Fruit fly (Drosophila melanogaster) whole organism, wandering third instar larva: ENCODE results near the gene phol.
A peak's percentile ranks its signal among the peaks of the same experiment; 100 is the strongest.

Experiments
- Abd-B ChIP-seq: fragments of >200 bp; optimal IDR thresholded peaks from 2 replicates; lab custom pipeline; 2017; ENCODE audit warnings: missing biosample characterization, missing genetic modification characterization
- CG32264 ChIP-seq: fragments of 200-800 bp; sonication (Bioruptor generic); optimal IDR thresholded peaks from 2 replicates; lab custom pipeline; 2016; ENCODE audit warnings: missing biosample characterization, missing genetic modification characterization
- CG9705 ChIP-seq: fragments of 200-800 bp; sonication (Bioruptor generic); optimal IDR thresholded peaks from 2 replicates; lab custom pipeline; 2018; ENCODE audit warnings: missing biosample characterization, mild to moderate bottlenecking, missing genetic modification characterization
- CrebA ChIP-seq: fragments of 200-800 bp; sonication (Bioruptor generic); optimal IDR thresholded peaks from 2 replicates; lab custom pipeline; 2016; ENCODE audit warnings: missing biosample characterization, mild to moderate bottlenecking, missing genetic modification characterization, borderline replicate concordance
- Dfd ChIP-seq: fragments of >200 bp; optimal IDR thresholded peaks from 2 replicates; lab custom pipeline; 2017; ENCODE audit warnings: missing biosample characterization, missing genetic modification characterization
- Dif ChIP-seq: fragments of 200-275, 200-300 bp; sonication (Bioruptor generic); optimal IDR thresholded peaks from 2 replicates; lab custom pipeline; 2018; ENCODE audit warnings: missing biosample characterization, missing genetic modification characterization; ENCODE audit not compliant: partially characterized antibody
- GATAd ChIP-seq: sonication (Bioruptor generic); optimal IDR thresholded peaks from 2 replicates; lab custom pipeline; 2016; ENCODE audit warnings: missing biosample characterization, missing genetic modification characterization
- HLH106 ChIP-seq: fragments of 200-800 bp; optimal IDR thresholded peaks from 3 replicates; lab custom pipeline; 2019; ENCODE audit warnings: missing biosample characterization, mild to moderate bottlenecking, missing genetic modification characterization, moderate library complexity
- Hnf4 ChIP-seq: fragments of 200-800 bp; sonication (Bioruptor generic); optimal IDR thresholded peaks from 2 replicates; lab custom pipeline; 2016; ENCODE audit warnings: missing biosample characterization, mild to moderate bottlenecking, missing genetic modification characterization
- Hr78 ChIP-seq: fragments of >200 bp; optimal IDR thresholded peaks from 2 replicates; lab custom pipeline; 2017; ENCODE audit warnings: missing biosample characterization, missing genetic modification characterization
- Jra ChIP-seq: sonication (Bioruptor generic); optimal IDR thresholded peaks from 2 replicates; lab custom pipeline; 2016; ENCODE audit warnings: missing biosample characterization, missing genetic modification characterization
- Mio ChIP-seq: sonication (Bioruptor generic); optimal IDR thresholded peaks from 2 replicates; lab custom pipeline; 2016; ENCODE audit warnings: missing biosample characterization, missing genetic modification characterization
- Myc ChIP-seq: fragments of >200 bp; optimal IDR thresholded peaks from 2 replicates; lab custom pipeline; 2017
- N ChIP-seq: fragments of >200 bp; optimal IDR thresholded peaks from 2 replicates; lab custom pipeline; 2018; ENCODE audit warnings: missing biosample characterization, missing external identifiers, missing genetic modification characterization
- OdsH ChIP-seq: fragments of 200-800 bp; sonication (Bioruptor generic); optimal IDR thresholded peaks from 2 replicates; lab custom pipeline; 2016; ENCODE audit warnings: missing biosample characterization, mild to moderate bottlenecking, missing genetic modification characterization
- Rel ChIP-seq, 2 experiments: fragments of 200-800 bp; sonication (Bioruptor generic) in 1 of 2; optimal IDR thresholded peaks; 2 replicates in 1 of 2; 3 replicates in 1 of 2; lab custom pipeline; 2016 to 2019; ENCODE audit warnings: mild to moderate bottlenecking in 2 of 2, missing biosample characterization in 2 of 2, missing genetic modification characterization in 2 of 2, moderate library complexity in 1 of 2
- Sp1 ChIP-seq: fragments of 200-800 bp; sonication (Bioruptor generic); optimal IDR thresholded peaks from 3 replicates; lab custom pipeline; 2019; ENCODE audit warnings: missing biosample characterization, mild to moderate bottlenecking, missing genetic modification characterization, moderate library complexity
- Vsx2 ChIP-seq: fragments of 200-300, 225-300 bp; sonication (Bioruptor generic); optimal IDR thresholded peaks from 2 replicates; lab custom pipeline; 2018; ENCODE audit warnings: missing biosample characterization, missing genetic modification characterization; ENCODE audit not compliant: partially characterized antibody
- br ChIP-seq: fragments of 200-800 bp; sonication (Bioruptor generic); optimal IDR thresholded peaks from 2 replicates; lab custom pipeline; 2016; ENCODE audit warnings: missing biosample characterization, missing genetic modification characterization
- brk ChIP-seq: fragments of 200-800 bp; sonication (Bioruptor generic); optimal IDR thresholded peaks from 2 replicates; lab custom pipeline; 2016; ENCODE audit warnings: missing biosample characterization, mild to moderate bottlenecking, missing genetic modification characterization
- dl ChIP-seq, 2 experiments: fragments of 175-275, 200-275 bp in 1 of 2; fragments of 200-275 bp in 1 of 2; sonication (Bioruptor generic); optimal IDR thresholded peaks; lab custom pipeline; 2018; ENCODE audit warnings: mild to moderate bottlenecking in 2 of 2, missing biosample characterization in 2 of 2, missing genetic modification characterization in 2 of 2, moderate library complexity in 2 of 2; ENCODE audit not compliant: partially characterized antibody in 2 of 2, insufficient read depth in 1 of 2
- dmrt93B ChIP-seq: fragments of 200-800 bp; sonication (Bioruptor generic); optimal IDR thresholded peaks from 2 replicates; lab custom pipeline; 2018; ENCODE audit warnings: missing biosample characterization, mild to moderate bottlenecking, missing genetic modification characterization
- dsf ChIP-seq: sonication (Bioruptor generic); optimal IDR thresholded peaks from 2 replicates; lab custom pipeline; 2016; ENCODE audit warnings: missing biosample characterization, missing genetic modification characterization, borderline replicate concordance
- ey ChIP-seq: fragments of 200-800 bp; sonication (Bioruptor generic); optimal IDR thresholded peaks from 2 replicates; lab custom pipeline; 2016; ENCODE audit warnings: missing biosample characterization, missing genetic modification characterization
- foxo ChIP-seq, 2 experiments: fragments of 200-800 bp; sonication (Bioruptor generic); optimal IDR thresholded peaks; 2 replicates in 1 of 2; 3 replicates in 1 of 2; lab custom pipeline; 2016 to 2017; ENCODE audit warnings: missing biosample characterization in 2 of 2, missing genetic modification characterization in 2 of 2
- fru ChIP-seq: fragments of 200-800 bp; sonication (Bioruptor generic); optimal IDR thresholded peaks from 3 replicates; lab custom pipeline; 2016; ENCODE audit warnings: missing biosample characterization, mild to moderate bottlenecking, missing genetic modification characterization
- h ChIP-seq: fragments of 200-800 bp; sonication (Bioruptor generic); optimal IDR thresholded peaks from 3 replicates; lab custom pipeline; 2016; ENCODE audit warnings: missing biosample characterization, mild to moderate bottlenecking, missing genetic modification characterization
- jim ChIP-seq: fragments of 175-275, 200-325 bp; sonication (Bioruptor generic); optimal IDR thresholded peaks from 2 replicates; lab custom pipeline; 2016; ENCODE audit warnings: missing biosample characterization, mild to moderate bottlenecking, missing genetic modification characterization
- lola ChIP-seq: fragments of >200 bp; optimal IDR thresholded peaks from 2 replicates; lab custom pipeline; 2017; ENCODE audit warnings: missing biosample characterization, missing genetic modification characterization
- pan ChIP-seq: fragments of >200 bp; optimal IDR thresholded peaks from 2 replicates; lab custom pipeline; 2017
- psq ChIP-seq: fragments of 200-800 bp; sonication (Bioruptor generic); optimal IDR thresholded peaks from 3 replicates; lab custom pipeline; 2017; ENCODE audit warnings: missing biosample characterization, mild to moderate bottlenecking, missing genetic modification characterization, moderate library complexity
- rgr ChIP-seq: fragments of 200-800 bp; sonication (Bioruptor generic); optimal IDR thresholded peaks from 3 replicates; lab custom pipeline; 2016; ENCODE audit warnings: missing biosample characterization, mild to moderate bottlenecking, missing genetic modification characterization
- sage ChIP-seq: fragments of 200-800 bp; sonication (Bioruptor generic); optimal IDR thresholded peaks from 2 replicates; lab custom pipeline; 2016; ENCODE audit warnings: missing biosample characterization, mild to moderate bottlenecking, missing genetic modification characterization
- sv ChIP-seq: fragments of 200-800 bp; sonication (Bioruptor generic); optimal IDR thresholded peaks from 3 replicates; lab custom pipeline; 2016; ENCODE audit warnings: missing biosample characterization, missing genetic modification characterization
- tai ChIP-seq: sonication (Bioruptor generic); optimal IDR thresholded peaks from 2 replicates; lab custom pipeline; 2016; ENCODE audit warnings: missing biosample characterization, missing genetic modification characterization
- usp ChIP-seq: fragments of >200 bp; optimal IDR thresholded peaks from 2 replicates; lab custom pipeline; 2017; ENCODE audit warnings: missing biosample characterization, missing genetic modification characterization
- woc ChIP-seq: sonication (Bioruptor generic); optimal IDR thresholded peaks from 2 replicates; lab custom pipeline; 2016; ENCODE audit warnings: missing biosample characterization, mild to moderate bottlenecking, missing genetic modification characterization

Gene phol

DNA sequence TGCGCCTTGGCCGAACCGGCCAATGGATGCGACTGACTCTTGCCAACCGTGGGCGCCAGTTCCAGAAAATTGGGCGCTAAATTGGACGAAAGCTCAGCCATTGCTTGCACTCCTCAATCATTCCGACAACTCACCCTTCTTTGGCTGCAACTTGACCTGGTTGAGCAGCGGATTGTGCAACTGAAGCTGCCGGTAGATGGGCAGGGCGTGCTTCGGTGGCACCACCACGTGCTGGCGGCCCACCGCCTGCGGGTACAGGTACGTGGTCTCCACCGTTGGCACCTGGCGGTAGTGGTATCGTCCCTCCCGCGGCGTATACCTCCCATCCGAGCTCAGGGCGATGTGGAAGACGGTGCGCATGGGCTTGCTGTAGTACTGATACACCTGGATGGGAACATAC is 34.4 kb upstream of the phol start:
- no peak for TF ChIP-seq CG32264 (GFP tag; lab: Kevin White, UChicago)
- no peak for TF ChIP-seq woc (GFP tag; lab: Kevin White, UChicago)
- TF ChIP-seq psq: no peak
- TF ChIP-seq br (GFP tag; lab: Kevin White, UChicago): no peak
- no peak for TF ChIP-seq jim (GFP tag; lab: Kevin White, UChicago)
- no peak for TF ChIP-seq GATAd (GFP tag; lab: Kevin White, UChicago)
- TF ChIP-seq CG9705 (GFP tag; lab: Kevin White, UChicago): no peak
- no peak for TF ChIP-seq Dfd (GFP tag; lab: Kevin White, UChicago)
- TF ChIP-seq brk: no peak
- no peak for TF ChIP-seq Hnf4 (GFP tag; lab: Kevin White, UChicago)
- TF ChIP-seq Sp1 (GFP tag; lab: Kevin White, UChicago): no peak
- TF ChIP-seq N (GFP tag; lab: Kevin White, UChicago): no peak
- no peak for TF ChIP-seq foxo (GFP tag; optimal IDR thresholded peaks at IDR 0.05; lab: Kevin White, UChicago)
- no peak for TF ChIP-seq Hr78 (GFP tag; lab: Kevin White, UChicago)
- no peak for TF ChIP-seq Mio (GFP tag; lab: Kevin White, UChicago)
- TF ChIP-seq, all 38 proteins: peak for 0

DNA sequence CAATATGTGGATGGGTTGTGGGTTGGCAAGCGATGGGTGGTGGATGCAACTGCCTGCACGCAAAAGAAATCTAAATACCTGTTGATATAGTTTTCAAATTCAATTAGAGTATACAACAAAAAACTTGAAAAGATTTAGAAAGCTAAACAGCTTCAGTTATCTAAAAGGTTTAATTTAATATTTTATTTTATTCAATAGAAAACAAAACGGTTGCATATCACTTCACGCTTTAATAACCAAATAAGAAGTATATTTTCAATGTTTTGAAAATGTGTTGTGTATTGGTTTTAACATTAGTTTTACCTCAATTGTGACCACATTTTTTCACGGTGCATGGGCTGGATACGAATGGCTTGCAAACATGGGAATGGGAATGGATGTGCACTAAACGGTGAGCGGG is 33.5 kb upstream of the phol start:
- TF ChIP-seq br (GFP tag; lab: Kevin White, UChicago) (no peak), sage (GFP tag; lab: Kevin White, UChicago) (no peak)

DNA sequence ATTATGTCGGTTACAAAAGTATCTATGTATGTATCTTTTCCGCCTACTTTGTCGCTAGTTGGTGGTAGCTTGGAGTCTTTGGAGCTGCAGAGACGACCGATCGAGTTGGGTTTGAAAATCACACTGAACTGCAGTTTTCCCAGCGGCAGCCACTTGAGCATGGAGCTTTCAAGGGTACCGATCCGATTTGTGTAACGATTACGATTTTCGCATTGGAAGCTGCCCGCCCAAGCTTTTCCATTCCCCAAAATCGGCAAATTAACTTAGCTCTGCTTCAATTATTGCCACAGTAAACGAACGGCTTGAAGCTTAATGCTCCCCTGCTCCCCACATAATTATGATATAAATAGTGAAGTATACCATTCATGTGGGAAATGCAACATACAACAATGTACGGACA is 33.1 kb upstream of the phol start, which contains the start of gene CG32036:
Gene CG32036, minus strand, starts transcription at position 101 of the 400 bp plus-strand sequence.
- no peak for TF ChIP-seq dl (GFP tag; optimal IDR thresholded peaks at IDR 0.05; lab: Kevin White, UChicago; ENCODE audit: insufficient read depth in 1 of 2, partially characterized antibody in 2 of 2)
- TF ChIP-seq CG32264 (GFP tag; lab: Kevin White, UChicago): no peak
- no peak for TF ChIP-seq ey (GFP tag; lab: Kevin White, UChicago)
- TF ChIP-seq psq: no peak
- TF ChIP-seq CG9705 (GFP tag; lab: Kevin White, UChicago): no peak
- TF ChIP-seq, all 38 proteins: peak for 0

DNA sequence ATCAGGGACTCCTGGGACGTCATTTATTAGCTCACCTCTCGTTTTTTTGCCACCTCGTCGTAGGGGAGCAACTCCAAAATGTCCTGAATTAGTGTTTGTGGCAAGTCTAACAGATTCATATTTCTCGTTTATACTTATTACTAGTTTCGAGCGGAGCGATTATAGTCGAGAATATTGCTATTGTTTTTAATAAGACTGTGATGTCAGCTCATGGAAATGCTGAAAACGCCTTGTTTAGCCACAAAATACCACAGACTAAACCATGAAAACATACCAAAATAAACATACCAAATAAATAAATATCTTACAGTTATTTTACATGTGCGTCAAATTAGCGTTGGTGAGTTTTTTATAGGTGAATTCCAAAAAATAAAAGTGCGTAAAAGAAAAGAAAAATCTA is 31.5 kb upstream of the phol start, which contains the start of gene pall:
Gene pall, minus strand, starts transcription at position 205 of the 400 bp plus-strand sequence.
- TF ChIP-seq Rel (GFP tag; optimal IDR thresholded peaks at IDR 0.05; lab: Kevin White, UChicago) (no peak), Rel (tag; optimal IDR thresholded peaks at IDR 0.05; lab: Kevin White, UChicago) (peak; percentile 40), Hr78 (GFP tag; lab: Kevin White, UChicago) (no peak), Myc (lab: Kevin White, UChicago) (peak; percentile 48), sv (GFP tag; lab: Kevin White, UChicago) (no peak)

DNA sequence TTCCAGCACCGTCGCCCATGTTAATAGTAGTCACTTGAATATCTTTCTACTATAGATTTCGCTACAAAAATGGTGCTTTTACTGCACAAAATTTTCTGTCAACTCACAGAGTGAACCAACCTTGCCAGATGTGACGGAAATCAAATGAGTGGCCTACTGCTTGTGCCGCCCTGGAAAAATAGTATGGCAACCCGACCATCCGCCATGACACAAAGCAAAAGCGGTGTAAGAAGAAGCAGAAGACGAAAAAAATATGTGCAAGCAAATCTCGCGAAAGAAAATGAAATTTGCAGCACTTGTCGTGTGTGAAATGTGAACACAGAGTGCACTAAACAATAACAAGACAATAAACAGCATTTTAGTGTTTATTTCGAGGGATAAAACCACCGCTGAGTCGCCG is 20.7 kb upstream of the phol start, which contains the start of the genes Uch-L5 and Jarid2:
Gene Uch-L5, minus strand, starts transcription at position 137 of the 400 bp plus-strand sequence.
Gene Jarid2, plus strand, starts transcription at position 210 of the 400 bp plus-strand sequence.
- TF ChIP-seq CrebA (GFP tag; lab: Kevin White, UChicago): no peak
- no peak for TF ChIP-seq Myc (lab: Kevin White, UChicago)
- TF ChIP-seq Sp1 (GFP tag; lab: Kevin White, UChicago): peak; percentile 55
- no peak for TF ChIP-seq dl (GFP tag; optimal IDR thresholded peaks at IDR 0.05; lab: Kevin White, UChicago; ENCODE audit: insufficient read depth in 1 of 2, partially characterized antibody in 2 of 2)
- TF ChIP-seq N (GFP tag; lab: Kevin White, UChicago): no peak
- TF ChIP-seq dmrt93B (GFP tag; lab: Kevin White, UChicago): no peak
- no peak for TF ChIP-seq dsf (GFP tag; lab: Kevin White, UChicago)
- TF ChIP-seq Hr78 (GFP tag; lab: Kevin White, UChicago): no peak
- no peak for TF ChIP-seq tai (GFP tag; lab: Kevin White, UChicago)
- peak; percentile 48 for TF ChIP-seq HLH106 (tag; lab: Kevin White, UChicago)
- TF ChIP-seq Mio (GFP tag; lab: Kevin White, UChicago): no peak
- TF ChIP-seq jim (GFP tag; lab: Kevin White, UChicago): no peak
- no peak for TF ChIP-seq GATAd (GFP tag; lab: Kevin White, UChicago)
- no peak for TF ChIP-seq sv (GFP tag; lab: Kevin White, UChicago)
- no peak for TF ChIP-seq Jra
- TF ChIP-seq Rel (GFP tag; optimal IDR thresholded peaks at IDR 0.05; lab: Kevin White, UChicago): no peak
- peak; percentile 51 for TF ChIP-seq Rel (tag; optimal IDR thresholded peaks at IDR 0.05; lab: Kevin White, UChicago)
- TF ChIP-seq brk: no peak
- no peak for TF ChIP-seq br (GFP tag; lab: Kevin White, UChicago)
- no peak for TF ChIP-seq CG32264 (GFP tag; lab: Kevin White, UChicago)
- TF ChIP-seq Dif (GFP tag; lab: Kevin White, UChicago): no peak
- TF ChIP-seq rgr (GFP tag; lab: Kevin White, UChicago): peak; percentile 68
- peak; percentile 49 for TF ChIP-seq fru
- TF ChIP-seq CG9705 (GFP tag; lab: Kevin White, UChicago): peak; percentile 37
- TF ChIP-seq Abd-B (GFP tag; lab: Kevin White, UChicago): no peak
- TF ChIP-seq foxo (GFP tag; optimal IDR thresholded peaks at IDR 0.05; lab: Kevin White, UChicago): peak in 1 of 2 experiments; percentile 78
- no peak for TF ChIP-seq usp
- TF ChIP-seq Hnf4 (GFP tag; lab: Kevin White, UChicago): no peak
- no peak for TF ChIP-seq lola
- TF ChIP-seq ey (GFP tag; lab: Kevin White, UChicago): peak; percentile 47
- TF ChIP-seq sage (GFP tag; lab: Kevin White, UChicago): no peak
- no peak for TF ChIP-seq Dfd (GFP tag; lab: Kevin White, UChicago)
- TF ChIP-seq OdsH (GFP tag; lab: Kevin White, UChicago): peak; percentile 35
- TF ChIP-seq psq: peak; percentile 70
- peak; percentile 66 for TF ChIP-seq h
- no peak for TF ChIP-seq pan (lab: Kevin White, UChicago)
- TF ChIP-seq woc (GFP tag; lab: Kevin White, UChicago): no peak
- no peak for TF ChIP-seq Vsx2
